Worm (Caenorhabditis elegans) whole organism, L4 larva: ENCODE data around the gene T01H3.2.
A peak's percentile ranks its signal among the peaks of the same experiment; 100 is the strongest.

ENCODE experiments used
- T20F7.1 ChIP-seq: fragments of 200-800 bp; sonication (Bioruptor generic); optimal IDR thresholded peaks from 2 replicates; lab custom pipeline; 2018; ENCODE audit warnings: mild to moderate bottlenecking, missing genetic modification characterization, missing compliant biosample characterization
- T26A8.4 ChIP-seq: fragments of 200-800 bp; sonication (Bioruptor generic); IDR thresholded peaks from 2 replicates; pipeline ENCODE4 v1.3.6; 2022; ENCODE audit warnings: missing genetic modification characterization, missing compliant biosample characterization
- Y5F2A.4 ChIP-seq: fragments of 200-800 bp; sonication (Bioruptor generic); optimal IDR thresholded peaks from 2 replicates; lab custom pipeline; 2018; ENCODE audit warnings: mild to moderate bottlenecking, missing genetic modification characterization, missing compliant biosample characterization
- Y75B8A.6 ChIP-seq: fragments of 200-800 bp; sonication (Bioruptor generic); IDR thresholded peaks from 2 replicates; pipeline ENCODE4 v1.3.6; 2022; ENCODE audit warnings: missing genetic modification reagents, missing genetic modification characterization, missing compliant biosample characterization
- ZK337.2 ChIP-seq: fragments of 200-800 bp; sonication (Bioruptor generic); IDR thresholded peaks from 2 replicates; pipeline ENCODE4 v1.3.6; 2022; ENCODE audit warnings: missing genetic modification reagents, missing genetic modification characterization, missing compliant biosample characterization
- aha-1 ChIP-seq: fragments of 150-350 bp; peaks from one replicate; lab custom pipeline; 2014; ENCODE audit warnings: missing biosample characterization, missing genetic modification characterization
- aly-2 ChIP-seq: sonication (generic microtip); optimal IDR thresholded peaks from 2 replicates; lab custom pipeline; 2018; ENCODE audit warnings: missing biosample characterization, missing genetic modification characterization
- ama-1 ChIP-seq: fragments of 150-350 bp; optimal IDR thresholded peaks from 2 replicates; lab custom pipeline; 2014; ENCODE audit warnings: inconsistent platforms, mixed read lengths
- arid-1 ChIP-seq: fragments of 200-800 bp; sonication (Bioruptor generic); conservative IDR thresholded peaks from 2 replicates; pipeline ENCODE4 v1.3.6; 2022; ENCODE audit warnings: missing genetic modification reagents, missing genetic modification characterization, missing compliant biosample characterization
- ceh-82 ChIP-seq: sonication (generic microtip); optimal IDR thresholded peaks from 2 replicates; lab custom pipeline; 2017; ENCODE audit warnings: missing biosample characterization, missing genetic modification characterization
- ces-1 ChIP-seq: fragments of 150-350 bp; sonication (generic microtip); optimal IDR thresholded peaks from 4 replicates; lab custom pipeline; 2014; ENCODE audit warnings: missing biosample characterization, missing genetic modification reagents, missing genetic modification characterization
- daf-19 ChIP-seq: fragments of 200-800 bp; sonication (Bioruptor generic); conservative IDR thresholded peaks from 2 replicates; pipeline ENCODE4 v1.3.6; 2022; ENCODE audit warnings: missing genetic modification characterization, missing compliant biosample characterization
- daf-8 ChIP-seq: fragments of 200-800 bp; sonication (Bioruptor generic); IDR thresholded peaks from 2 replicates; pipeline ENCODE4 v1.3.6; 2022; ENCODE audit warnings: missing genetic modification characterization, missing compliant biosample characterization
- dmd-6 ChIP-seq: fragments of 200-800 bp; sonication (Bioruptor generic); IDR thresholded peaks from 2 replicates; pipeline ENCODE4 v1.3.6; 2022; ENCODE audit warnings: missing genetic modification reagents, missing genetic modification characterization, missing compliant biosample characterization
- dpl-1 ChIP-seq: fragments of 150-350 bp; optimal IDR thresholded peaks from 2 replicates; lab custom pipeline; 2014; ENCODE audit warnings: missing biosample characterization, missing genetic modification reagents, missing genetic modification characterization
- egl-43 ChIP-seq: fragments of 200-800 bp; sonication (Bioruptor generic); IDR thresholded peaks from 2 replicates; pipeline ENCODE4 v1.3.6; 2022; ENCODE audit warnings: missing genetic modification reagents, missing genetic modification characterization, missing compliant biosample characterization
- hif-1 ChIP-seq, 2 experiments: sonication (generic microtip); optimal IDR thresholded peaks; 2 replicates each; lab custom pipeline; 2016 to 2017; ENCODE audit warnings: missing compliant biosample characterization in 2 of 2, missing genetic modification characterization in 2 of 2, missing genetic modification reagents in 2 of 2, missing genotype in 2 of 2, mild to moderate bottlenecking in 1 of 2
- hlh-11 ChIP-seq: fragments of 200-800 bp; sonication (Bioruptor generic); optimal IDR thresholded peaks from 2 replicates; lab custom pipeline; 2018; ENCODE audit warnings: mild to moderate bottlenecking, missing genetic modification characterization, missing compliant biosample characterization
- jun-1 ChIP-seq: fragments of 150-350 bp; optimal IDR thresholded peaks from 2 replicates; lab custom pipeline; 2014; ENCODE audit warnings: missing biosample characterization, missing genetic modification reagents, missing genetic modification characterization
- lin-13 ChIP-seq: fragments of 150-350 bp; optimal IDR thresholded peaks from 2 replicates; lab custom pipeline; 2014; ENCODE audit warnings: missing biosample characterization, missing genetic modification reagents, missing genetic modification characterization
- lin-38 ChIP-seq: fragments of 200-800 bp; sonication (Bioruptor generic); IDR thresholded peaks from 2 replicates; pipeline ENCODE4 v1.3.6; 2022; ENCODE audit warnings: missing genetic modification reagents, missing genetic modification characterization, missing compliant biosample characterization
- lin-39 ChIP-seq: fragments of 150-350 bp; optimal IDR thresholded peaks from 2 replicates; lab custom pipeline; 2014; ENCODE audit warnings: missing biosample characterization, missing genetic modification reagents, missing genetic modification characterization
- lsy-2 ChIP-seq, 2 experiments: fragments of 150-350 bp in 1 of 2; sonication (generic microtip) in 1 of 2; optimal IDR thresholded peaks; 2 replicates each; lab custom pipeline; 2014 to 2017; ENCODE audit warnings: missing biosample characterization in 2 of 2, missing genetic modification characterization in 2 of 2
- madf-9 ChIP-seq: fragments of 200-800 bp; sonication (Bioruptor generic); conservative IDR thresholded peaks from 2 replicates; pipeline ENCODE4 v1.3.6; 2022; ENCODE audit warnings: missing genetic modification reagents, missing genetic modification characterization, missing compliant biosample characterization
- mdt-29 ChIP-seq: fragments of 200-800 bp; sonication (Bioruptor generic); IDR thresholded peaks from 2 replicates; pipeline ENCODE4 v1.3.6; 2022; ENCODE audit warnings: missing genetic modification reagents, missing genetic modification characterization, missing compliant biosample characterization
- mes-2 ChIP-seq: sonication (generic microtip); optimal IDR thresholded peaks from 2 replicates; lab custom pipeline; 2016; ENCODE audit warnings: missing genotype, mild to moderate bottlenecking, missing genetic modification characterization, missing compliant biosample characterization; ENCODE audit not compliant: poor library complexity, severe bottlenecking
- nhr-28 ChIP-seq: fragments of 150-350 bp; optimal IDR thresholded peaks from 2 replicates; lab custom pipeline; 2014; ENCODE audit warnings: missing biosample characterization, missing genetic modification characterization
- nhr-48 ChIP-seq: sonication (generic microtip); optimal IDR thresholded peaks from 2 replicates; lab custom pipeline; 2016; ENCODE audit warnings: mild to moderate bottlenecking, missing genetic modification characterization, missing compliant biosample characterization
- nhr-76 ChIP-seq: fragments of 150-350 bp; optimal IDR thresholded peaks from 2 replicates; lab custom pipeline; 2014; ENCODE audit warnings: missing biosample characterization, missing genetic modification characterization
- nhr-77 ChIP-seq: fragments of 150-350 bp; optimal IDR thresholded peaks from 2 replicates; lab custom pipeline; 2014; ENCODE audit warnings: missing biosample characterization, missing genetic modification characterization
- php-3 ChIP-seq: fragments of 200-800 bp; sonication (Bioruptor generic); IDR thresholded peaks from 2 replicates; pipeline ENCODE4 v1.3.6; 2022; ENCODE audit warnings: missing genetic modification reagents, missing genetic modification characterization, missing compliant biosample characterization
- rbr-2 ChIP-seq: sonication (generic microtip); optimal IDR thresholded peaks from 2 replicates; lab custom pipeline; 2016; ENCODE audit warnings: missing genotype, missing genetic modification characterization, missing compliant biosample characterization
- saeg-2 ChIP-seq: fragments of 200-800 bp; sonication (Bioruptor generic); IDR thresholded peaks from 2 replicates; pipeline ENCODE4 v1.3.6; 2022; ENCODE audit warnings: missing genetic modification reagents, missing genetic modification characterization, missing compliant biosample characterization
- sdz-12 ChIP-seq: fragments of 200-800 bp; sonication (Bioruptor generic); optimal IDR thresholded peaks from 2 replicates; lab custom pipeline; 2018; ENCODE audit warnings: mild to moderate bottlenecking, missing genetic modification characterization, missing compliant biosample characterization
- set-16 ChIP-seq: fragments of 200-800 bp; sonication (Bioruptor generic); IDR thresholded peaks from 2 replicates; pipeline ENCODE4 v1.3.6; 2022; ENCODE audit warnings: missing genetic modification reagents, missing genetic modification characterization, missing compliant biosample characterization
- skn-1 ChIP-seq: fragments of 150-350 bp; optimal IDR thresholded peaks from 2 replicates; lab custom pipeline; 2014; ENCODE audit warnings: missing biosample characterization, missing genetic modification characterization
- spr-3 ChIP-seq: fragments of 200-800 bp; sonication (Bioruptor generic); optimal IDR thresholded peaks from 2 replicates; lab custom pipeline; 2018; ENCODE audit warnings: mild to moderate bottlenecking, missing genetic modification characterization, missing compliant biosample characterization
- unc-130 ChIP-seq: sonication (generic microtip); optimal IDR thresholded peaks from 2 replicates; lab custom pipeline; 2016; ENCODE audit warnings: missing genetic modification reagents, missing genetic modification characterization, missing compliant biosample characterization
- unc-39 ChIP-seq: sonication (generic microtip); optimal IDR thresholded peaks from 2 replicates; lab custom pipeline; 2017; ENCODE audit warnings: missing biosample characterization, missing genetic modification characterization
- unc-62 ChIP-seq, 3 experiments: fragments of 150-350 bp in 1 of 3; sonication (generic microtip); optimal IDR thresholded peaks in 2 of 3; peaks in 1 of 3; 1 replicate in 1 of 3; 2 replicates in 2 of 3; lab custom pipeline; 2014 to 2017; ENCODE audit warnings: missing biosample characterization in 3 of 3, missing genetic modification characterization in 3 of 3, missing genetic modification reagents in 3 of 3, missing genotype in 1 of 3
- vab-7 ChIP-seq: fragments of 200-800 bp; sonication (Bioruptor generic); IDR thresholded peaks from 2 replicates; pipeline ENCODE4 v1.3.6; 2022; ENCODE audit warnings: missing genetic modification reagents, missing genetic modification characterization, missing compliant biosample characterization
- zfp-3 ChIP-seq: fragments of 200-800 bp; sonication (Bioruptor generic); conservative IDR thresholded peaks from 2 replicates; pipeline ENCODE4 v1.3.6; 2022; ENCODE audit warnings: missing genetic modification reagents, missing genetic modification characterization, missing compliant biosample characterization
- zip-2 ChIP-seq: fragments of 150-350 bp; optimal IDR thresholded peaks from 2 replicates; lab custom pipeline; 2014; ENCODE audit warnings: missing biosample characterization, missing genetic modification characterization

Gene T01H3.2

DNA sequence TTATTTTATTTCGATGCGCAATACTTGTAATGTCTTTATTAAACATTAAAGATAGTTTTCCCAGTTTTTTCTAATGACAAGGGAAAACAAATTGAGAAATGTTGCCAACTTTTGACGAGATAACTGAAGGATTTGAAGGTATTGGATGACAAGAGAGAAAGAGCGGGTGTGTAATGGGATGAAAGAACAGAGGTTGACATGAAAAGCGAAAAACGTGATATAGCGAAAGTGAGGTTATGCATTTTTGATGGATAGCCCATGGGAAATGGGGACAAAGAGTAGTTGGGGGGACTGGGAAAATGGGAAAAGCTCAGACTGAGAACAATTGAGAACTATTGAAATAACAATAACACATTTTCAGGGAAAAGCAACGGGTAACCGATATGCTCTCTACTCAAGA, 17.4 kb upstream of the T01H3.2 start (continued):
- TF ChIP-seq ces-1, result no peak
- TF ChIP-seq jun-1 (tag; lab: Kevin White, UChicago), result no peak
- TF ChIP-seq lsy-2 (tag; optimal IDR thresholded peaks at IDR 0.05; lab: Kevin White, UChicago), result peak in 1 of 2 experiments; percentile 0
- TF ChIP-seq madf-9 (GFP tag; lab: Robert Waterston, UW), result 0 out of 2 replicates have a peak, but pooled peaks have one; percentile 36
- peak; percentile 1 for TF ChIP-seq T20F7.1 (GFP tag; lab: Kevin White, UChicago)
- no peak for TF ChIP-seq nhr-76 (tag; lab: Kevin White, UChicago)

DNA sequence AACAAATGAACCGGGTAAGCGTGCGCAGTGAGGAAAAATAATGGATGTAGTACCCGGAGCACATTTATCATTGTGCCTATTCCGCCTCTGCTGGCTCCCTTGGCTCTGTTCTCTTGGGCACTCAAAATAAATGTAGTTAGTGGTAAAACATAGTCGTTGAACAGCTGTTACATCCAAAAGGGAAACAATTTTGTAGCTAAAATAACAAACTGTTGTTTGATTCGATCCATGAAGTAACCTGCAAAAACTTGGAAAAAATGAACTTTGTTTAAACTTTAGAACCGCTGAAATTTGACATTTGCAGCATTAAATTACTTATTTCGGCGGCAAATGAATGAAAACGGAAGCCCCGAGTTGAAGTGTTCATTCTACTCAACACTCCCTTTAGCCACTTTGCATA, 15.9 kb upstream of the T01H3.2 start:
- TF ChIP-seq ama-1, result no peak
- peak in 1 of 2 experiments; percentile 68 for TF ChIP-seq unc-62 (GFP tag; optimal IDR thresholded peaks at IDR 0.05 in 1 of 2; lab: Kevin White, UChicago)
- no peak for TF ChIP-seq unc-62 (tag; optimal IDR thresholded peaks at IDR 0.05; lab: Kevin White, UChicago)
- peak; percentile 78 for TF ChIP-seq aha-1 (tag; lab: Kevin White, UChicago)

DNA sequence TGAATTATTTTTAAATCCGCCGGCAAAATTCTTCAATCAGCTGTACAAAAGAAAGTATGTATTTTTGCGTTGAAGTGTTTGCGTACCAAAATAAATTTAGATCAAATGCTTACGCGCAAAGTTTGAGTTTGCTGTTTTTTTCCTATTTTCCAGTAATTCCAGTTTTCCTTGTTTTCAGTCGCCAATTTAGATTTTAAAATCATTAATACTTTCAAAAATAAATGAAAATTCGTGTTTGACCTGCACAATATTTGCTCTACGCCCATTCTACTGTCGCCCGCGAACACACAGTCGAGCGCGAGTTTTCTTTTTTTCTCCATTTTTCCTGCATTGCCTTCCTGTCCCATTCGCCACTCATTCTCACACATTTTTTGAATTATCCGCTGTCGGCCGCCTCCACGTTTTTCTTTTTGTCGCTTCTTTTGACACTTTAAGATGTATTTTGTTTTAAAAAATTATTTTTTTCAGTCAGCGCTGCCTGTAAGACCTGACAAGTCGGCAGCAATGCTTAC, 15.0 kb upstream of the T01H3.2 start, which contains the start of gene ptc-1:
ptc-1 (plus strand) TSS at position 462 of the 512 bp plus-strand sequence.
- no peak for TF ChIP-seq daf-19
- peak; percentile 25 for TF ChIP-seq unc-130 (GFP tag; lab: Kevin White, UChicago)

DNA sequence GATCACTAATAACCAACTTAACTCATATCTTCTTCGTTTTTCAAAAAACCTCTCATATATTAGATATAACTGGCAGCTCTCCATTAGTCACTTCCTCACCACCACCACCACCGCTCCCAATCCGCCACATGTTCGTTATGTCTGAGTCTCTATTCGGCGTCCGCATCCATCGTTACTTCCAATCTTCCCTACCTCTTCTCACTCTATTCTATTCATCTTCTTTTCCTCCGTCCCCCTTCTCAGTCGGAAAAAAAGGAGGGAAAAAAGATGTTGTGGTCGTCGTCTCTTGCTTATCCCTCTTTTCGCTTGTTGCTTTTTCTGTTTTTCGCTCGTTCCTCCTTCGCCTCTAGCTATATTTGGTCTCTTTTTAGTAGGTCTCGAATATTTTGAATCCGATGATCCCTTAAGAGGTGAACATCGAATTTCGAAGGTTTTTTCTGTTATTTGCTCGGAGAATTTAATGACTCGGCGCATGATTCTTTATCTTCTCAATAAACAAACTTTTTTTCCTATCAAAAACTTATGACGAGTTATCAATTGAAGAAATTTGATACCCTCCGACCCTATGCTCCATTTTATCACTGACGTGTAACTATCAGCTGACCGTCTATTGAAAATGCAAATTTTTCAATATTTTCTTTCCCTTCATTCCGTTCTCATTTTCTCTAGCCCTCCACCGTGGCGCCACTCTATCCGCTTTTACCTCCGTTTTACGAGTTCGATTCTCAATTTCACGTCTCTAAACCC, 14.2 kb upstream of the T01H3.2 start:
- TF ChIP-seq unc-39 (tag; lab: Kevin White, UChicago), result no peak
- TF ChIP-seq unc-62 (GFP tag; optimal IDR thresholded peaks at IDR 0.05 in 1 of 2; lab: Kevin White, UChicago), result peak in 1 of 2 experiments; percentile 24
- TF ChIP-seq unc-62 (tag; optimal IDR thresholded peaks at IDR 0.05; lab: Kevin White, UChicago), result no peak
- no peak for TF ChIP-seq dpl-1
- TF ChIP-seq Y75B8A.6 (GFP tag; lab: Robert Waterston, UW), result no peak
- TF ChIP-seq vab-7, result no peak
- no peak for TF ChIP-seq mdt-29
- no peak for TF ChIP-seq zip-2 (tag; lab: Kevin White, UChicago)
- TF ChIP-seq Y5F2A.4 (GFP tag; lab: Kevin White, UChicago), result no peak
- TF ChIP-seq T26A8.4, result no peak; the same call in 1 of the 2 replicates
- TF ChIP-seq lsy-2 (tag; optimal IDR thresholded peaks at IDR 0.05; lab: Kevin White, UChicago), result peak; percentile 27 to 57
- TF ChIP-seq zfp-3 (GFP tag; lab: Robert Waterston, UW), result no peak
- no peak for TF ChIP-seq skn-1 (tag; lab: Kevin White, UChicago)
- peak; percentile 28 for TF ChIP-seq hlh-11 (tag; lab: Kevin White, UChicago)
- TF ChIP-seq aly-2 (tag; lab: Kevin White, UChicago), result no peak
- TF ChIP-seq dmd-6 (GFP tag; lab: Robert Waterston, UW), result peak; percentile 73
- no peak for TF ChIP-seq nhr-48 (tag; lab: Kevin White, UChicago)
- TF ChIP-seq lin-13 (GFP tag; lab: Kevin White, UChicago), result no peak
- TF ChIP-seq nhr-77 (tag; lab: Kevin White, UChicago), result peak; percentile 14
- no peak for TF ChIP-seq lin-38 (GFP tag; lab: Robert Waterston, UW)
- TF ChIP-seq hif-1 (tag; optimal IDR thresholded peaks at IDR 0.05; lab: Kevin White, UChicago), result no peak
- no peak for TF ChIP-seq set-16 (GFP tag; lab: Robert Waterston, UW)
- TF ChIP-seq daf-19, result peak; percentile 61; the same call in 1 of the 2 replicates
- TF ChIP-seq rbr-2, result peak; percentile 68
- peak; percentile 60 for TF ChIP-seq egl-43 (GFP tag; lab: Robert Waterston, UW)
- TF ChIP-seq ZK337.2 (GFP tag; lab: Robert Waterston, UW), result no peak
- peak; percentile 68 for TF ChIP-seq mes-2 (tag; lab: Kevin White, UChicago)
- no peak for TF ChIP-seq arid-1 (GFP tag; lab: Robert Waterston, UW)
- no peak for TF ChIP-seq spr-3 (GFP tag; lab: Kevin White, UChicago)
- peak; percentile 75; the same call in 1 of the 2 replicates for TF ChIP-seq php-3 (GFP tag; lab: Robert Waterston, UW)
- peak; percentile 80 for TF ChIP-seq aha-1 (tag; lab: Kevin White, UChicago)
- TF ChIP-seq sdz-12 (GFP tag; lab: Kevin White, UChicago), result no peak
- TF ChIP-seq saeg-2 (GFP tag; lab: Robert Waterston, UW), result no peak
- TF ChIP-seq daf-8 (GFP tag; lab: Robert Waterston, UW), result no peak
- no peak for TF ChIP-seq lin-39 (tag; lab: Kevin White, UChicago)
- TF ChIP-seq nhr-28 (tag; lab: Kevin White, UChicago), result peak; percentile 31
- TF ChIP-seq ceh-82 (tag; lab: Kevin White, UChicago), result no peak
